Worm (Caenorhabditis elegans) whole organism, L2 larva: Measurements from ENCODE around the gene C18H9.1.

Source experiments
- alr-1 ChIP-seq: fragments of 150-350 bp; optimal IDR thresholded peaks from 2 replicates; lab custom pipeline; 2014; ENCODE audit warnings: missing biosample characterization, missing genetic modification characterization
- aly-2 ChIP-seq: fragments of 150-350 bp; optimal IDR thresholded peaks from 2 replicates; lab custom pipeline; 2014; ENCODE audit warnings: missing biosample characterization, missing genetic modification characterization
- ama-1 ChIP-seq: fragments of 150-350 bp; optimal IDR thresholded peaks from 2 replicates; lab custom pipeline; 2018; ENCODE audit warnings: inconsistent platforms
- ceh-16 ChIP-seq: fragments of 150-350 bp; optimal IDR thresholded peaks from 2 replicates; lab custom pipeline; 2014; ENCODE audit warnings: missing biosample characterization, missing genetic modification characterization
- elt-1 ChIP-seq: fragments of 150-350 bp; optimal IDR thresholded peaks from 2 replicates; lab custom pipeline; 2014; ENCODE audit warnings: missing biosample characterization, missing genetic modification characterization
- lin-39 ChIP-seq: fragments of 150-350 bp; optimal IDR thresholded peaks from 2 replicates; lab custom pipeline; 2014; ENCODE audit warnings: missing biosample characterization, missing genetic modification reagents, missing genetic modification characterization
- mab-5 ChIP-seq: fragments of 150-350 bp; optimal IDR thresholded peaks from 2 replicates; lab custom pipeline; 2014; ENCODE audit warnings: missing biosample characterization, missing genetic modification characterization
- nhr-12 ChIP-seq: fragments of 150-350 bp; optimal IDR thresholded peaks from 2 replicates; lab custom pipeline; 2014; ENCODE audit warnings: missing biosample characterization, missing genetic modification characterization
- nhr-237 ChIP-seq: fragments of 150-350 bp; optimal IDR thresholded peaks from 2 replicates; lab custom pipeline; 2014; ENCODE audit warnings: missing biosample characterization, missing genetic modification characterization
- nhr-25 ChIP-seq: fragments of 150-350 bp; sonication (generic microtip); optimal IDR thresholded peaks from 3 replicates; lab custom pipeline; 2014; ENCODE audit warnings: missing biosample characterization, missing genetic modification characterization
- unc-55 ChIP-seq: fragments of 150-350 bp; sonication (generic microtip); optimal IDR thresholded peaks from 3 replicates; lab custom pipeline; 2014; ENCODE audit warnings: missing biosample characterization, missing genetic modification reagents, missing genetic modification characterization
- unc-62 ChIP-seq: fragments of 150-350 bp; optimal IDR thresholded peaks from 2 replicates; lab custom pipeline; 2014; ENCODE audit warnings: missing biosample characterization, missing genetic modification reagents, missing genetic modification characterization
- ztf-11 ChIP-seq: sonication (generic microtip); optimal IDR thresholded peaks from 2 replicates; lab custom pipeline; 2017; ENCODE audit warnings: missing biosample characterization, missing genetic modification characterization

ce11 chrII:6685964-6686363, 12.9 kb upstream of the C18H9.1 start:
- TF ChIP-seq nhr-12 = no peak
- TF ChIP-seq elt-1 (tag; lab: Kevin White, UChicago) = no peak
- TF ChIP-seq unc-62 (GFP tag; lab: Kevin White, UChicago) = no peak
- no peak for TF ChIP-seq ceh-16
- TF ChIP-seq unc-55 (GFP tag; lab: Kevin White, UChicago) = no peak
- no peak for TF ChIP-seq aly-2
- TF ChIP-seq mab-5 (tag; lab: Kevin White, UChicago) = no peak
- TF ChIP-seq ztf-11 (tag; lab: Kevin White, UChicago) = no peak
- TF ChIP-seq lin-39 (tag; lab: Kevin White, UChicago) = no peak
- TF ChIP-seq nhr-237 (tag; lab: Kevin White, UChicago) = no peak
- TF ChIP-seq ama-1 (lab: Kevin White, UChicago) = no peak
- TF ChIP-seq alr-1 (tag; lab: Kevin White, UChicago) = no peak
- TF ChIP-seq nhr-25 (tag; lab: Kevin White, UChicago) = no peak
